Fruit fly (Drosophila melanogaster) whole organism, embryonic: ENCODE measurements around the gene fzy.
A peak's percentile ranks its signal among the peaks of the same experiment; 100 is the strongest.

Experiments
- CG10267 ChIP-seq: fragments of 200-800 bp; sonication (Bioruptor generic); optimal IDR thresholded peaks from 2 replicates; lab custom pipeline; 2018; ENCODE audit warnings: missing biosample characterization, mild to moderate bottlenecking, missing genetic modification characterization, moderate library complexity
- CG10366 ChIP-seq: fragments of 200-800 bp; sonication (Bioruptor generic); IDR thresholded peaks from 2 replicates; pipeline ENCODE4 v1.3.6; 2022; ENCODE audit warnings: missing biosample characterization, missing genetic modification characterization
- CG11247 ChIP-seq: fragments of 200-800 bp; sonication (Bioruptor generic); IDR thresholded peaks from 2 replicates; pipeline ENCODE4 v1.3.6; 2022; ENCODE audit warnings: missing biosample characterization, missing genetic modification characterization
- CG12769 ChIP-seq: fragments of 200-800 bp; sonication (Bioruptor generic); optimal IDR thresholded peaks from 2 replicates; lab custom pipeline; 2019; ENCODE audit warnings: missing biosample characterization, mild to moderate bottlenecking, missing genetic modification characterization, moderate library complexity
- CG13123 ChIP-seq: fragments of 200-800 bp; sonication (Bioruptor generic); optimal IDR thresholded peaks from 2 replicates; lab custom pipeline; 2016; ENCODE audit warnings: missing biosample characterization, missing genetic modification characterization
- CG13287 ChIP-seq: fragments of 200-800 bp; sonication (Bioruptor generic); IDR thresholded peaks from 2 replicates; pipeline ENCODE4 v1.3.6; 2022; ENCODE audit warnings: missing biosample characterization, missing genetic modification characterization; ENCODE audit not compliant: partially characterized antibody
- CG14014 ChIP-seq: fragments of 200-800 bp; sonication (Bioruptor generic); IDR thresholded peaks from 2 replicates; pipeline ENCODE4 v1.3.6; 2022; ENCODE audit warnings: missing biosample characterization, missing genetic modification characterization
- CG14965 ChIP-seq: fragments of 200-800 bp; sonication (Bioruptor generic); optimal IDR thresholded peaks from 2 replicates; lab custom pipeline; 2016; ENCODE audit warnings: missing biosample characterization, missing genetic modification characterization, borderline replicate concordance
- CG15479 ChIP-seq: fragments of 200-800 bp; sonication (Bioruptor generic); optimal IDR thresholded peaks from 3 replicates; lab custom pipeline; 2019; ENCODE audit warnings: missing biosample characterization, mild to moderate bottlenecking, missing genetic modification characterization, moderate library complexity
- CG3065 ChIP-seq: fragments of 200-800 bp; sonication (Bioruptor generic); optimal IDR thresholded peaks from 2 replicates; lab custom pipeline; 2016; ENCODE audit warnings: missing biosample characterization, missing genetic modification characterization
- CG32772 ChIP-seq: fragments of 200-800 bp; sonication (Bioruptor generic); IDR thresholded peaks from 2 replicates; pipeline ENCODE4 v1.3.6; 2022; ENCODE audit warnings: missing biosample characterization, missing genetic modification characterization
- CG33557 ChIP-seq: fragments of 200-800 bp; sonication (Bioruptor generic); optimal IDR thresholded peaks from 2 replicates; lab custom pipeline; 2019; ENCODE audit warnings: missing biosample characterization, mild to moderate bottlenecking, missing genetic modification characterization, moderate library complexity
- CG5180 ChIP-seq: fragments of 200-800 bp; sonication (Bioruptor generic); optimal IDR thresholded peaks from 3 replicates; lab custom pipeline; 2017; ENCODE audit warnings: missing biosample characterization, missing genetic modification characterization, mild to moderate bottlenecking, moderate library complexity, missing genetic modification reagents
- CG5953 ChIP-seq: fragments of 200-800 bp; sonication (Bioruptor generic); IDR thresholded peaks from 2 replicates; pipeline ENCODE4 v1.3.6; 2022; ENCODE audit warnings: missing biosample characterization, missing genetic modification characterization
- CG6175 ChIP-seq: fragments of 200-800 bp; sonication (Bioruptor generic); IDR thresholded peaks from 3 replicates; pipeline ENCODE4 v1.3.6; 2022; ENCODE audit warnings: missing biosample characterization, missing genetic modification characterization
- CG7357 ChIP-seq: fragments of 200-800 bp; sonication (Bioruptor generic); IDR thresholded peaks from 3 replicates; pipeline ENCODE4 v1.3.6; 2022; ENCODE audit warnings: missing biosample characterization, missing genetic modification characterization
- CG8290 ChIP-seq, 3 experiments: fragments of 200-800 bp; sonication (Bioruptor generic); optimal IDR thresholded peaks; 2 replicates each; lab custom pipeline; 2016 to 2019; ENCODE audit warnings: missing biosample characterization in 3 of 3, missing genetic modification characterization in 3 of 3, mild to moderate bottlenecking in 2 of 3, moderate library complexity in 1 of 3
- CG9932 ChIP-seq: fragments of 200-800 bp; sonication (Bioruptor generic); IDR thresholded peaks from 2 replicates; pipeline ENCODE4 v1.3.6; 2022; ENCODE audit warnings: missing biosample characterization, missing genetic modification characterization
- Chrac-16 ChIP-seq: fragments of 200-800 bp; sonication (Bioruptor generic); optimal IDR thresholded peaks from 3 replicates; lab custom pipeline; 2016; ENCODE audit warnings: missing biosample characterization, missing genetic modification characterization
- Dbx ChIP-seq: fragments of 200-800 bp; sonication (Bioruptor generic); IDR thresholded peaks from 3 replicates; pipeline ENCODE4 v1.3.6; 2022; ENCODE audit warnings: missing biosample characterization, missing genetic modification characterization
- Dp ChIP-seq: fragments of 200-800 bp; sonication (Bioruptor generic); optimal IDR thresholded peaks from 2 replicates; lab custom pipeline; 2018; ENCODE audit warnings: missing biosample characterization, mild to moderate bottlenecking, missing genetic modification characterization, moderate library complexity
- H2.0 ChIP-seq: fragments of 200-800 bp; sonication (Bioruptor generic); IDR thresholded peaks from 2 replicates; pipeline ENCODE4 v1.3.6; 2022; ENCODE audit warnings: missing biosample characterization, missing genetic modification characterization
- Hr3 ChIP-seq: fragments of 200-800 bp; sonication (Bioruptor generic); optimal IDR thresholded peaks from 3 replicates; lab custom pipeline; 2016; ENCODE audit warnings: missing biosample characterization, missing genetic modification characterization
- Hr39 ChIP-seq: fragments of >200 bp; optimal IDR thresholded peaks from 2 replicates; lab custom pipeline; 2017
- Poxn ChIP-seq: fragments of 200-800 bp; sonication (Bioruptor generic); IDR thresholded peaks from 2 replicates; pipeline ENCODE4 v1.3.6; 2022; ENCODE audit warnings: missing biosample characterization, missing genetic modification characterization
- Side ChIP-seq: fragments of 200-800 bp; sonication (Bioruptor generic); optimal IDR thresholded peaks from 2 replicates; lab custom pipeline; 2016; ENCODE audit warnings: missing biosample characterization, missing genetic modification characterization
- Taf1 ChIP-seq: fragments of 200-800 bp; sonication (Bioruptor generic); IDR thresholded peaks from 2 replicates; pipeline ENCODE4 v1.3.6; 2022; ENCODE audit warnings: missing biosample characterization, missing genetic modification characterization
- ase ChIP-seq: fragments of 200-800 bp; sonication (Bioruptor generic); IDR thresholded peaks from 3 replicates; pipeline ENCODE4 v1.3.6; 2022; ENCODE audit warnings: missing biosample characterization, missing genetic modification characterization
- ash1 ChIP-seq: fragments of 200-800 bp; sonication (Bioruptor generic); optimal IDR thresholded peaks from 2 replicates; lab custom pipeline; 2018; ENCODE audit warnings: missing biosample characterization, mild to moderate bottlenecking, missing genetic modification characterization
- cas ChIP-seq: fragments of 200-800 bp; sonication (Bioruptor generic); IDR thresholded peaks from 2 replicates; pipeline ENCODE4 v1.3.6; 2022; ENCODE audit warnings: missing biosample characterization, missing genetic modification characterization
- croc ChIP-seq: fragments of 200-800 bp; sonication (Bioruptor generic); conservative IDR thresholded peaks from 3 replicates; pipeline ENCODE4 v1.3.6; 2022; ENCODE audit warnings: missing biosample characterization, missing genetic modification characterization
- dati ChIP-seq: fragments of 200-800 bp; sonication (Bioruptor generic); IDR thresholded peaks from 2 replicates; pipeline ENCODE4 v1.3.6; 2022; ENCODE audit warnings: missing biosample characterization, missing genetic modification characterization
- dimm ChIP-seq: fragments of 200-800 bp; sonication (Bioruptor generic); IDR thresholded peaks from 2 replicates; pipeline ENCODE4 v1.3.6; 2022; ENCODE audit warnings: missing biosample characterization, missing genetic modification characterization
- dm ChIP-seq: fragments of 200-800 bp; sonication (Bioruptor generic); optimal IDR thresholded peaks from 3 replicates; lab custom pipeline; 2016; ENCODE audit warnings: missing biosample characterization, missing genetic modification characterization
- en ChIP-seq: fragments of 200-800 bp; sonication (Bioruptor generic); optimal IDR thresholded peaks from 2 replicates; lab custom pipeline; 2016; ENCODE audit warnings: missing biosample characterization, missing genetic modification characterization
- eyg ChIP-seq: fragments of 200-800 bp; sonication (Bioruptor generic); optimal IDR thresholded peaks from 3 replicates; lab custom pipeline; 2016; ENCODE audit warnings: missing biosample characterization, missing genetic modification characterization
- gce ChIP-seq: fragments of 200-800 bp; sonication (Bioruptor generic); IDR thresholded peaks from 3 replicates; pipeline ENCODE4 v1.3.6; 2022; ENCODE audit warnings: missing biosample characterization, missing genetic modification characterization
- grn ChIP-seq: fragments of 200-800 bp; sonication (Bioruptor generic); optimal IDR thresholded peaks from 3 replicates; lab custom pipeline; 2017; ENCODE audit warnings: missing biosample characterization, missing genetic modification characterization
- hb ChIP-seq: fragments of 200-800 bp; sonication (Bioruptor generic); IDR thresholded peaks from 3 replicates; pipeline ENCODE4 v1.3.6; 2022; ENCODE audit warnings: missing biosample characterization, missing genetic modification characterization; ENCODE audit not compliant: partially characterized antibody
- her ChIP-seq: fragments of 200-800 bp; sonication (Bioruptor generic); optimal IDR thresholded peaks from 2 replicates; lab custom pipeline; 2016; ENCODE audit warnings: missing biosample characterization, missing genetic modification characterization
- ind ChIP-seq: fragments of 200-800 bp; sonication (Bioruptor generic); optimal IDR thresholded peaks from 3 replicates; lab custom pipeline; 2016; ENCODE audit warnings: missing biosample characterization, missing genetic modification characterization
- nau ChIP-seq: fragments of 200-800 bp; sonication (Bioruptor generic); optimal IDR thresholded peaks from 3 replicates; lab custom pipeline; 2017; ENCODE audit warnings: missing biosample characterization, mild to moderate bottlenecking, missing genetic modification characterization, missing genetic modification reagents
- sc ChIP-seq, 3 experiments: fragments of >200 bp in 2 of 3; fragments of 200-800 bp in 1 of 3; sonication (Bioruptor generic) in 1 of 3; optimal IDR thresholded peaks; 2 replicates in 2 of 3; 3 replicates in 1 of 3; lab custom pipeline; 2017; ENCODE audit warnings: mild to moderate bottlenecking in 1 of 3, missing biosample characterization in 1 of 3, missing genetic modification characterization in 1 of 3, missing genetic modification reagents in 1 of 3
- sd ChIP-seq: fragments of 200-800 bp; sonication (Bioruptor generic); optimal IDR thresholded peaks from 3 replicates; lab custom pipeline; 2018; ENCODE audit warnings: missing biosample characterization, mild to moderate bottlenecking, missing genetic modification characterization, moderate library complexity
- slou ChIP-seq: fragments of 200-800 bp; sonication (Bioruptor generic); optimal IDR thresholded peaks from 3 replicates; lab custom pipeline; 2016; ENCODE audit warnings: missing biosample characterization, missing genetic modification characterization
- tna ChIP-seq: fragments of 200-800 bp; sonication (Bioruptor generic); IDR thresholded peaks from 2 replicates; pipeline ENCODE4 v1.3.6; 2022; ENCODE audit warnings: missing biosample characterization, missing genetic modification characterization; ENCODE audit not compliant: partially characterized antibody
- toy ChIP-seq: fragments of 200-800 bp; sonication (Bioruptor generic); IDR thresholded peaks from 2 replicates; pipeline ENCODE4 v1.3.6; 2022; ENCODE audit warnings: missing biosample characterization, missing genetic modification characterization
- vnd ChIP-seq: fragments of 200-800 bp; sonication (Bioruptor generic); IDR thresholded peaks from 3 replicates; pipeline ENCODE4 v1.3.6; 2022; ENCODE audit warnings: missing biosample characterization, missing genetic modification characterization; ENCODE audit not compliant: partially characterized antibody
- zfh1 ChIP-seq: fragments of 200-800 bp; sonication (Bioruptor generic); IDR thresholded peaks from 3 replicates; pipeline ENCODE4 v1.3.6; 2022; ENCODE audit warnings: missing biosample characterization, missing genetic modification characterization

fzy gene

dm6 chr2L:16325515-16326257, 14.9 kb downstream of the fzy start, which contains the start of gene cact (continued):
- TF ChIP-seq croc: peak; percentile 72
- no peak for TF ChIP-seq gce (GFP tag; lab: Robert Waterston, UW)
- TF ChIP-seq Hr3 (GFP tag; lab: Kevin White, UChicago): peak; percentile 92
- TF ChIP-seq Poxn (GFP tag; lab: Robert Waterston, UW): peak; percentile 56; the same call in 1 of the 2 replicates
- peak; percentile 40 for TF ChIP-seq CG12769 (tag; lab: Kevin White, UChicago)
- TF ChIP-seq zfh1: peak; percentile 91
- TF ChIP-seq CG13287: peak; percentile 68
- TF ChIP-seq hb: no peak
- peak; percentile 85 for TF ChIP-seq CG11247 (GFP tag; lab: Robert Waterston, UW)
- no peak for TF ChIP-seq ash1 (GFP tag; lab: Kevin White, UChicago)
- no peak; the same call in 1 of the 2 replicates for TF ChIP-seq dati
- TF ChIP-seq CG33557 (GFP tag; lab: Kevin White, UChicago): peak; percentile 79
- TF ChIP-seq nau (GFP tag; lab: Kevin White, UChicago): peak; percentile 83
- TF ChIP-seq CG6175 (GFP tag; lab: Robert Waterston, UW): peak; percentile 78; the same call in 1 of the 3 replicates
- TF ChIP-seq CG5180 (GFP tag; lab: Kevin White, UChicago): peak; percentile 57
- TF ChIP-seq sd (tag; lab: Kevin White, UChicago): no peak
- TF ChIP-seq CG13123 (GFP tag; lab: Kevin White, UChicago): peak; percentile 87
- TF ChIP-seq CG9932 (GFP tag; lab: Robert Waterston, UW): peak; percentile 94
- peak; percentile 91 for TF ChIP-seq Dbx (GFP tag; lab: Robert Waterston, UW)
- peak; percentile 88 for TF ChIP-seq CG7357 (GFP tag; lab: Robert Waterston, UW)
- TF ChIP-seq H2.0: peak; percentile 88
- peak; percentile 95 for TF ChIP-seq Side (GFP tag; lab: Kevin White, UChicago)
- peak; percentile 90 for TF ChIP-seq her (GFP tag; lab: Kevin White, UChicago)
- TF ChIP-seq CG5953 (GFP tag; lab: Robert Waterston, UW): peak; percentile 24; the same call in 1 of the 2 replicates
- no peak for TF ChIP-seq toy (GFP tag; lab: Robert Waterston, UW)
- peak; percentile 82 for TF ChIP-seq slou (GFP tag; lab: Kevin White, UChicago)
- no peak for TF ChIP-seq dimm
- TF ChIP-seq CG10267 (tag; lab: Kevin White, UChicago): peak; percentile 90
- TF ChIP-seq CG14014 (GFP tag; lab: Robert Waterston, UW): peak; percentile 85
- peak; percentile 44 for TF ChIP-seq CG14965 (GFP tag; lab: Kevin White, UChicago)
- TF ChIP-seq Hr39 (lab: Kevin White, UChicago): no peak
- peak; percentile 89 for TF ChIP-seq eyg
- TF ChIP-seq CG10366 (GFP tag; lab: Robert Waterston, UW): peak; percentile 89
- peak; percentile 79 for TF ChIP-seq CG8290 (GFP tag; optimal IDR thresholded peaks at IDR 0.05; lab: Kevin White, UChicago)
- TF ChIP-seq CG8290 (tag; optimal IDR thresholded peaks at IDR 0.05; lab: Kevin White, UChicago): peak; percentile 27 to 54
- TF ChIP-seq CG3065 (GFP tag; lab: Kevin White, UChicago): peak; percentile 83
- no peak for TF ChIP-seq tna (GFP tag; lab: Robert Waterston, UW)
- peak; percentile 89 for TF ChIP-seq CG32772
- TF ChIP-seq Chrac-16 (GFP tag; lab: Kevin White, UChicago): peak; percentile 96
- TF ChIP-seq grn (GFP tag; lab: Kevin White, UChicago): peak; percentile 77
- peak; percentile 51; the same call in 2 of the 3 replicates for TF ChIP-seq vnd (GFP tag; lab: Robert Waterston, UW)
- peak; percentile 92 for TF ChIP-seq dm (GFP tag; lab: Kevin White, UChicago)
- peak; percentile 94 for TF ChIP-seq ind (GFP tag; lab: Kevin White, UChicago)
- peak; percentile 69 for TF ChIP-seq Dp
- peak; percentile 88 for TF ChIP-seq en (GFP tag; lab: Kevin White, UChicago)
- peak; percentile 89 for TF ChIP-seq ase (GFP tag; lab: Robert Waterston, UW)
- no peak for TF ChIP-seq sc (optimal IDR thresholded peaks at IDR 0.05; lab: Kevin White, UChicago)
- TF ChIP-seq sc (GFP tag; optimal IDR thresholded peaks at IDR 0.05; lab: Kevin White, UChicago): peak; percentile 85
- TF ChIP-seq Taf1 (GFP tag; lab: Robert Waterston, UW): peak; percentile 82
- TF ChIP-seq CG15479 (GFP tag; lab: Kevin White, UChicago): no peak
- TF ChIP-seq cas (GFP tag; lab: Robert Waterston, UW): peak; percentile 45; the same call in 1 of the 2 replicates
